Fruit fly (Drosophila melanogaster): Measurements from ENCODE around the gene Prosalpha4T1.

The Prosalpha4T1 gene

dm6 chr3R:20739000-20739399, 9.9 kb downstream of the Prosalpha4T1 start, which contains the start of gene CG17267:
Gene CG17267 (minus strand): TSS chr3R:20739100.
- TF ChIP-seq fd59A (GFP tag; optimal IDR thresholded peaks at IDR 0.05), result no peak
- TF ChIP-seq dac (GFP tag; optimal IDR thresholded peaks at IDR 0.05), result no peak
- TF ChIP-seq CG6163 (GFP tag; IDR thresholded peaks at IDR 0.05), result no peak
- no peak for TF ChIP-seq dsx (GFP tag; optimal IDR thresholded peaks at IDR 0.05; ENCODE audit: poor library complexity, severe bottlenecking)
- no peak for TF ChIP-seq acj6 (GFP tag; optimal IDR thresholded peaks at IDR 0.05)
- TF ChIP-seq CG9139 (GFP tag; optimal IDR thresholded peaks at IDR 0.05), result no peak
- TF ChIP-seq CG10669 (GFP tag; optimal IDR thresholded peaks at IDR 0.05), result no peak
- no peak for TF ChIP-seq CG4318 (GFP tag; optimal IDR thresholded peaks at IDR 0.05)
- no peak for TF ChIP-seq Eip93F (GFP tag; optimal IDR thresholded peaks at IDR 0.05)
- no peak for TF ChIP-seq Smox (GFP tag; optimal IDR thresholded peaks at IDR 0.05)
- no peak for TF ChIP-seq CG11762 (GFP tag; optimal IDR thresholded peaks at IDR 0.05; ENCODE audit: insufficient read depth)

dm6 chr3R:20735405-20735804, 13.5 kb downstream of the Prosalpha4T1 start, which contains the start of gene Cdk2:
Gene Cdk2 (plus strand): TSS chr3R:20735623.
- TF ChIP-seq Eip78C (GFP tag), result no peak
- TF ChIP-seq Hr4 (GFP tag; optimal IDR thresholded peaks at IDR 0.05), result no peak
- TF ChIP-seq eg (GFP tag; IDR thresholded peaks at IDR 0.05), result 0 out of 3 replicates have a peak, but pooled peaks have one; percentile 8
- TF ChIP-seq achi (GFP tag; optimal IDR thresholded peaks at IDR 0.05), result peak; percentile 34
- TF ChIP-seq lz (GFP tag; optimal IDR thresholded peaks at IDR 0.05), result peak; percentile 22
- TF ChIP-seq cyc (GFP tag; optimal IDR thresholded peaks at IDR 0.05), result no peak
- peak; percentile 7 for TF ChIP-seq dsx (GFP tag; optimal IDR thresholded peaks at IDR 0.05; ENCODE audit: poor library complexity, severe bottlenecking)
- no peak for TF ChIP-seq Ets96B (tag; optimal IDR thresholded peaks at IDR 0.05)
- peak; percentile 59 for TF ChIP-seq CG3032 (tag; optimal IDR thresholded peaks at IDR 0.05)
- no peak for TF ChIP-seq Lpt (GFP tag; optimal IDR thresholded peaks at IDR 0.05)
- TF ChIP-seq CG8319 (GFP tag; optimal IDR thresholded peaks at IDR 0.05), result no peak

dm6 chr3R:20731331-20731730, 17.5 kb downstream of the Prosalpha4T1 start, which contains the start of gene CG31205:
Gene CG31205 (plus strand): TSS chr3R:20731631.
- TF ChIP-seq CG15336 (GFP tag; IDR thresholded peaks at IDR 0.05), result no peak
- no peak for TF ChIP-seq Met (GFP tag; optimal IDR thresholded peaks at IDR 0.05)
- TF ChIP-seq net (GFP tag; optimal IDR thresholded peaks at IDR 0.05), result no peak
- no peak for TF ChIP-seq fd85E (GFP tag; optimal IDR thresholded peaks at IDR 0.05)
- TF ChIP-seq CG7368 (GFP tag; optimal IDR thresholded peaks at IDR 0.05), result no peak
- TF ChIP-seq Hr39 (GFP tag; optimal IDR thresholded peaks at IDR 0.05), result no peak
- TF ChIP-seq CG3032 (tag; optimal IDR thresholded peaks at IDR 0.05), result no peak
- TF ChIP-seq Eip93F (GFP tag; optimal IDR thresholded peaks at IDR 0.05), result no peak
- no peak for TF ChIP-seq CG8632 (GFP tag; optimal IDR thresholded peaks at IDR 0.05)
- no peak for TF ChIP-seq eg (GFP tag; IDR thresholded peaks at IDR 0.05)
- no peak for TF ChIP-seq CG6808 (GFP tag; optimal IDR thresholded peaks at IDR 0.05)
- no peak for TF ChIP-seq dac (GFP tag; optimal IDR thresholded peaks at IDR 0.05)
- TF ChIP-seq salr (GFP tag; optimal IDR thresholded peaks at IDR 0.05), result no peak
- no peak for TF ChIP-seq ss (GFP tag; optimal IDR thresholded peaks at IDR 0.05)
- TF ChIP-seq Eip75B (GFP tag; optimal IDR thresholded peaks at IDR 0.05), result no peak
- no peak for TF ChIP-seq CG31627 (GFP tag; optimal IDR thresholded peaks at IDR 0.05)

- TF ChIP-seq dac (GFP tag; optimal IDR thresholded peaks at IDR 0.05) (no peak), fkh (GFP tag; optimal IDR thresholded peaks at IDR 0.05) (no peak), svp (GFP tag) (peak; percentile 62)
Observed at dm6 chr3R:20723491-20723890, 25.4 kb downstream of the Prosalpha4T1 start.

dm6 chr3R:20719286-20719685, 29.6 kb downstream of the Prosalpha4T1 start:
- no peak for TF ChIP-seq ss (GFP tag; optimal IDR thresholded peaks at IDR 0.05)
- TF ChIP-seq OdsH (GFP tag; optimal IDR thresholded peaks at IDR 0.05), result peak; percentile 12
- peak; percentile 8 for TF ChIP-seq Hr4 (GFP tag; optimal IDR thresholded peaks at IDR 0.05)
- TF ChIP-seq Sox102F (GFP tag; optimal IDR thresholded peaks at IDR 0.05), result no peak
- peak; percentile 9 for TF ChIP-seq CG4318 (GFP tag; optimal IDR thresholded peaks at IDR 0.05)
- no peak for TF ChIP-seq CG1621 (tag; optimal IDR thresholded peaks at IDR 0.05)
- TF ChIP-seq CG32006 (GFP tag; optimal IDR thresholded peaks at IDR 0.05), result peak; percentile 46
- peak; percentile 44; the same call in 1 of the 2 replicates for TF ChIP-seq CG15336 (GFP tag; IDR thresholded peaks at IDR 0.05)
- no peak for TF ChIP-seq CG3919 (GFP tag; optimal IDR thresholded peaks at IDR 0.05)
- TF ChIP-seq net (GFP tag; optimal IDR thresholded peaks at IDR 0.05), result no peak
- no peak for TF ChIP-seq Eip75B (GFP tag; optimal IDR thresholded peaks at IDR 0.05)
- peak; percentile 18; the same call in 1 of the 3 replicates for TF ChIP-seq CG8119 (GFP tag; IDR thresholded peaks at IDR 0.05)
- TF ChIP-seq svp (GFP tag), result peak; percentile 26
- 0 out of 3 replicates have a peak, but pooled peaks have one; percentile 36 for TF ChIP-seq eg (GFP tag; IDR thresholded peaks at IDR 0.05)
- no peak for TF ChIP-seq Eip78C (GFP tag)
- 0 out of 2 replicates have a peak, but pooled peaks have one; percentile 12 for TF ChIP-seq Gug (GFP tag; IDR thresholded peaks at IDR 0.05)
